Worm (Caenorhabditis elegans): Measurements from ENCODE around the gene pcf-11.

DNA sequence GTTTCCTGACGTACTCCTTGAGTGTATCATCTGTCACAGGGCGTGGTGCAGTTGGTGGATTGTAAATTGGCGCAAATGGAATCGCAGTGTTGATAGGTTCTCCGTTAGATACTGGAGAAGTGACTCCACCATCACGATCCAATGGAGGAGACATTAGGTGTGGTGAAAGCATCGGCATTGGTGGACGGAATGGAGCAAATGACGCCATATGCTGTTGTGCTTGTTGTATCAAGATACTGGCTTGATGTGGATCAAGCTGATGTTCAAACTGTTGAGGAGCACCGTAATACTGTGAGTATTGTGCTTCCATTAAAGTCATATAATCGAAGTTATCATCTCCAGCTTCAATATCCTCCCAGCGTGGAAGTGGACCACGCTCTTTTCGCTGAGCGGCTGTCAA lies 12.3 kb upstream of the pcf-11 start:
- TF ChIP-seq him-1 (tag; optimal IDR thresholded peaks at IDR 0.05) (no peak), dao-5 (tag; optimal IDR thresholded peaks at IDR 0.05) (no peak)
